Worm (Caenorhabditis elegans) whole organism, midembryonic: ENCODE measurements around the gene ZK1240.3.

ENCODE experiments used
- flt-1 ChIP-seq: fragments of 200-800 bp; sonication (Bioruptor generic); IDR thresholded peaks from 2 replicates; pipeline ENCODE4 v1.3.6; 2022; ENCODE audit warnings: missing genetic modification characterization, missing compliant biosample characterization
- klf-2 ChIP-seq: fragments of 200-800 bp; sonication (Bioruptor generic); conservative IDR thresholded peaks from 2 replicates; pipeline ENCODE4 v1.3.6; 2022; ENCODE audit warnings: missing genetic modification reagents, missing genetic modification characterization, missing compliant biosample characterization
- ref-1 ChIP-seq: fragments of 200-800 bp; sonication (Bioruptor generic); conservative IDR thresholded peaks from 2 replicates; pipeline ENCODE4 v1.3.6; 2022; ENCODE audit warnings: missing genetic modification reagents, missing genetic modification characterization, missing compliant biosample characterization
- ztf-23 ChIP-seq: fragments of 200-800 bp; sonication (Bioruptor generic); IDR thresholded peaks from 2 replicates; pipeline ENCODE4 v1.3.6; 2022; ENCODE audit warnings: missing genetic modification reagents, missing genetic modification characterization, missing compliant biosample characterization
- ztf-29 ChIP-seq: fragments of 200-800 bp; sonication (Bioruptor generic); IDR thresholded peaks from 2 replicates; pipeline ENCODE4 v1.3.6; 2022; ENCODE audit warnings: missing genetic modification reagents, missing genetic modification characterization, missing compliant biosample characterization

DNA sequence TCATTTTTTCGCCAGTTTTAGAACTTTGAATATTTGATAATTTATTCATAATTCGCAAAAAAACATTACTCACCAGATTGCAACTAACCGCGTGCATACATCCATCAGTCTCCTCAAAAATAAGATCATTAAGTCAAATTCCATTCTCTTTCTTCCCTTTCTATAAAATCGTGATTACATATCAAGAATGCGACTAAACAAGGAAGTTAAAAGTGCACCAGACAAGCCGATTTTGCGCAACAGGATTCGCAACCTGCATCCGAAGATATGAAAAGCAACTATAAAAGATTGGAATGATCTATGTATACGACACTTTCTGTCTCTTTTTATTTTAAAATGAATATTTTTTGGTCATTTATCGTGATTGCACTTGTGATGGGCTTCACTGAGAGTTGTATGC is 48.8 kb downstream of the ZK1240.3 start, which contains the start of gene hpo-25:
- TF ChIP-seq flt-1, result no peak
- TF ChIP-seq ztf-23 (GFP tag; lab: Robert Waterston, UW), result no peak
- TF ChIP-seq ref-1 (GFP tag; lab: Robert Waterston, UW), result no peak
- TF ChIP-seq klf-2 (GFP tag; lab: Robert Waterston, UW), result no peak
- TF ChIP-seq ztf-29 (GFP tag; lab: Robert Waterston, UW), result no peak
